Fruit fly (Drosophila melanogaster): ENCODE measurements around the gene Elovl7.
"Not testable (repeated sequence)": the region's sequence is repeated elsewhere in the genome, so short reads cannot be mapped to it uniquely, and the experiment has no call there.

Elovl7 gene

dm6 chr3R:7973906-7974305, 21.7 kb downstream of the Elovl7 start (continued):
- TF ChIP-seq pan (optimal IDR thresholded peaks at IDR 0.05), result not testable (repeated sequence)
- TF ChIP-seq pan (GFP tag; optimal IDR thresholded peaks at IDR 0.05 in 1 of 2, IDR thresholded peaks at IDR 0.05 in 1 of 2), result peak in 1 of 2 experiments; percentile 38

DNA sequence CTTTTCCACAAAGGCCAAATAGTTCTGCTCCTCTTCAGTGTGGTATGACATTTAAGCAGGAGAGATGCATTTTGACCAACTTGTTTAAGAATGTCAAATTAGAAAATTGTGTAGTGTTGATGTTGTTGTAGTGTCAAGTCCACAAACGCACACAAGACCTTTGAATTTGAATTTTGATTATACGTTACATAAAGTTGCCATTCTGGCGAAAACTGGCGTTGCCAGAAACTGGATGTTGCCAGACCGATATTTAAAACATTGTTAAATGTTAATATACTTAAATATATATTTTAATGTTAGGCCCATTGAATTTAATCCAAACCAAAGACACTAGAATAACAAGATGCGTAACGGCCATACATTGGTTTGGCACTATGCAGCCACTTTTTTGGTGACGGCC, 22.6 kb downstream of the Elovl7 start:
- TF ChIP-seq lilli (GFP tag; optimal IDR thresholded peaks at IDR 0.05) (no peak), CG31365 (tag; optimal IDR thresholded peaks at IDR 0.05) (no peak), CG30020 (tag; optimal IDR thresholded peaks at IDR 0.05) (no peak), org-1 (GFP tag; optimal IDR thresholded peaks at IDR 0.05) (no peak), kni (GFP tag; optimal IDR thresholded peaks at IDR 0.05) (no peak), nerfin-2 (GFP tag; IDR thresholded peaks at IDR 0.05; ENCODE audit: partially characterized antibody) (no peak), Ssrp (tag; optimal IDR thresholded peaks at IDR 0.05) (no peak), CG6272 (GFP tag; IDR thresholded peaks at IDR 0.05) (no peak), Pdp1 (GFP tag; optimal IDR thresholded peaks at IDR 0.05) (no peak), gt (GFP tag; IDR thresholded peaks at IDR 0.05) (no peak), Spps (tag; optimal IDR thresholded peaks at IDR 0.05) (no peak), CG6254 (GFP tag; optimal IDR thresholded peaks at IDR 0.05) (no peak), otp (GFP tag; IDR thresholded peaks at IDR 0.05) (no peak), C15 (GFP tag; IDR thresholded peaks at IDR 0.05) (no peak), dpn (GFP tag; optimal IDR thresholded peaks at IDR 0.05) (no peak), HmgD (GFP tag; optimal IDR thresholded peaks at IDR 0.05) (no peak), MBD-R2 (GFP tag; IDR thresholded peaks at IDR 0.05) (peak; percentile 18; the same call in 1 of the 2 replicates), B-H1 (GFP tag; IDR thresholded peaks at IDR 0.05) (no peak), gfzf (GFP tag; optimal IDR thresholded peaks at IDR 0.05) (no peak), slbo (GFP tag; IDR thresholded peaks at IDR 0.05) (no peak), Myb (GFP tag; optimal IDR thresholded peaks at IDR 0.05) (peak; percentile 91), Tbp (GFP tag; optimal IDR thresholded peaks at IDR 0.05) (no peak), CG15514 (GFP tag; optimal IDR thresholded peaks at IDR 0.05) (peak; percentile 37), Optix (GFP tag; IDR thresholded peaks at IDR 0.05) (no peak), CG17829 (tag; optimal IDR thresholded peaks at IDR 0.05) (no peak), CG10366 (GFP tag; IDR thresholded peaks at IDR 0.05) (no peak), gem (tag; optimal IDR thresholded peaks at IDR 0.05) (no peak), CG3407 (GFP tag; optimal IDR thresholded peaks at IDR 0.05) (no peak), CG11247 (GFP tag; IDR thresholded peaks at IDR 0.05) (no peak), CG4328 (GFP tag; optimal IDR thresholded peaks at IDR 0.05) (no peak), kay (GFP tag; optimal IDR thresholded peaks at IDR 0.05) (no peak), Gug (GFP tag; IDR thresholded peaks at IDR 0.05) (no peak), Ptx1 (GFP tag; IDR thresholded peaks at IDR 0.05) (no peak), CG15269 (tag; optimal IDR thresholded peaks at IDR 0.05) (no peak), ro (GFP tag; IDR thresholded peaks at IDR 0.05) (no peak), br (optimal IDR thresholded peaks at IDR 0.05) (no peak), CHES-1-like (GFP tag; optimal IDR thresholded peaks at IDR 0.05) (no peak), Med (GFP tag) (peak; percentile 34), stwl (tag; optimal IDR thresholded peaks at IDR 0.05) (peak; percentile 11), onecut (GFP tag; IDR thresholded peaks at IDR 0.05) (no peak), CG7372 (GFP tag; IDR thresholded peaks at IDR 0.05) (no peak), wek (GFP tag; optimal IDR thresholded peaks at IDR 0.05) (no peak), yki (optimal IDR thresholded peaks at IDR 0.05) (no peak), CG2889 (GFP tag; IDR thresholded peaks at IDR 0.05) (no peak), luna (GFP tag; optimal IDR thresholded peaks at IDR 0.05) (no peak), CG1233 (GFP tag; optimal IDR thresholded peaks at IDR 0.05) (no peak), CG11504 (tag; optimal IDR thresholded peaks at IDR 0.05) (peak; percentile 4), CG10267 (tag; optimal IDR thresholded peaks at IDR 0.05) (peak; percentile 9), en (GFP tag; optimal IDR thresholded peaks at IDR 0.05) (no peak), CG1529 (GFP tag; optimal IDR thresholded peaks at IDR 0.05) (no peak)

All from whole organism, embryonic.